Fruit fly (Drosophila melanogaster) whole organism, embryonic: ENCODE measurements around the gene wfs1.

ENCODE experiments used
- CG10462 ChIP-seq: fragments of 200-800 bp; sonication (Bioruptor generic); optimal IDR thresholded peaks from 2 replicates; lab custom pipeline; 2016; ENCODE audit warnings: missing biosample characterization, missing genetic modification characterization
- CG11723 ChIP-seq: fragments of 200-800 bp; sonication (Bioruptor generic); optimal IDR thresholded peaks from 2 replicates; lab custom pipeline; 2017; ENCODE audit warnings: missing biosample characterization, mild to moderate bottlenecking, missing genetic modification characterization
- CG12104 ChIP-seq: fragments of 200-800 bp; sonication (Bioruptor generic); optimal IDR thresholded peaks from 3 replicates; lab custom pipeline; 2016; ENCODE audit warnings: missing biosample characterization, missing genetic modification characterization
- CG12769 ChIP-seq: fragments of 200-800 bp; sonication (Bioruptor generic); optimal IDR thresholded peaks from 2 replicates; lab custom pipeline; 2019; ENCODE audit warnings: missing biosample characterization, mild to moderate bottlenecking, missing genetic modification characterization, moderate library complexity
- CG14050 ChIP-seq: fragments of 200-800 bp; sonication (Bioruptor generic); IDR thresholded peaks from 3 replicates; pipeline ENCODE4 v1.3.6; 2022; ENCODE audit warnings: missing biosample characterization, missing genetic modification characterization
- CG14441 ChIP-seq: fragments of 200-800 bp; sonication (Bioruptor generic); IDR thresholded peaks from 2 replicates; pipeline ENCODE4 v1.3.6; 2022; ENCODE audit warnings: missing biosample characterization, missing genetic modification characterization
- CG14710 ChIP-seq: fragments of 200-800 bp; sonication (Bioruptor generic); optimal IDR thresholded peaks from 3 replicates; lab custom pipeline; 2019; ENCODE audit warnings: missing biosample characterization, mild to moderate bottlenecking, missing genetic modification characterization, moderate library complexity
- CG18764 ChIP-seq: fragments of 200-800 bp; sonication (Bioruptor generic); optimal IDR thresholded peaks from 3 replicates; lab custom pipeline; 2016; ENCODE audit warnings: missing biosample characterization, missing genetic modification characterization
- CG2116 ChIP-seq: fragments of 200-800 bp; sonication (Bioruptor generic); optimal IDR thresholded peaks from 3 replicates; lab custom pipeline; 2018; ENCODE audit warnings: missing biosample characterization, mild to moderate bottlenecking, missing genetic modification characterization
- CG2120 ChIP-seq: fragments of 200-800 bp; sonication (Bioruptor generic); optimal IDR thresholded peaks from 3 replicates; lab custom pipeline; 2016; ENCODE audit warnings: missing biosample characterization, missing genetic modification characterization
- CG2678 ChIP-seq: fragments of 200-800 bp; sonication (Bioruptor generic); optimal IDR thresholded peaks from 3 replicates; lab custom pipeline; 2019; ENCODE audit warnings: missing biosample characterization, mild to moderate bottlenecking, missing genetic modification characterization, moderate library complexity
- CG30020 ChIP-seq: fragments of 200-800 bp; optimal IDR thresholded peaks from 2 replicates; lab custom pipeline; 2019; ENCODE audit warnings: missing biosample characterization, mild to moderate bottlenecking, missing genetic modification characterization, moderate library complexity
- CG33213 ChIP-seq: fragments of 200-800 bp; sonication (Bioruptor generic); optimal IDR thresholded peaks from 3 replicates; lab custom pipeline; 2016; ENCODE audit warnings: missing biosample characterization, missing genetic modification characterization
- CG33557 ChIP-seq: fragments of 200-800 bp; sonication (Bioruptor generic); optimal IDR thresholded peaks from 2 replicates; lab custom pipeline; 2019; ENCODE audit warnings: missing biosample characterization, mild to moderate bottlenecking, missing genetic modification characterization, moderate library complexity
- CG42726 ChIP-seq: fragments of 200-800 bp; sonication (Bioruptor generic); IDR thresholded peaks from 2 replicates; pipeline ENCODE4 v1.3.6; 2022; ENCODE audit warnings: missing biosample characterization, missing genetic modification characterization; ENCODE audit not compliant: partially characterized antibody
- CG43689 ChIP-seq: fragments of 200-800 bp; sonication (Bioruptor generic); IDR thresholded peaks from 2 replicates; pipeline ENCODE4 v1.3.6; 2022; ENCODE audit warnings: missing biosample characterization, missing genetic modification characterization
- CG5245 ChIP-seq: fragments of 200-800 bp; sonication (Bioruptor generic); optimal IDR thresholded peaks from 3 replicates; lab custom pipeline; 2016; ENCODE audit warnings: missing biosample characterization, missing genetic modification characterization
- CG5953 ChIP-seq: fragments of 200-800 bp; sonication (Bioruptor generic); IDR thresholded peaks from 2 replicates; pipeline ENCODE4 v1.3.6; 2022; ENCODE audit warnings: missing biosample characterization, missing genetic modification characterization
- CG6654 ChIP-seq: fragments of 200-800 bp; sonication (Bioruptor generic); optimal IDR thresholded peaks from 2 replicates; lab custom pipeline; 2017; ENCODE audit warnings: missing biosample characterization, mild to moderate bottlenecking, missing genetic modification characterization
- CG6813 ChIP-seq: fragments of 200-800 bp; sonication (Bioruptor generic); optimal IDR thresholded peaks from 2 replicates; lab custom pipeline; 2017; ENCODE audit warnings: missing biosample characterization, missing genetic modification characterization, mild to moderate bottlenecking, moderate library complexity, missing genetic modification reagents
- CG8478 ChIP-seq: fragments of >200 bp; optimal IDR thresholded peaks from 2 replicates; lab custom pipeline; 2018
- CG8765 ChIP-seq: fragments of 200-800 bp; sonication (Bioruptor generic); IDR thresholded peaks from 2 replicates; pipeline ENCODE4 v1.3.6; 2022; ENCODE audit warnings: missing biosample characterization, missing genetic modification characterization
- CG9797 ChIP-seq: fragments of 200-800 bp; sonication (Bioruptor generic); optimal IDR thresholded peaks from 3 replicates; lab custom pipeline; 2018; ENCODE audit warnings: missing biosample characterization, mild to moderate bottlenecking, missing genetic modification characterization
- Elba2 ChIP-seq: fragments of 200-800 bp; sonication (Bioruptor generic); optimal IDR thresholded peaks from 3 replicates; lab custom pipeline; 2016; ENCODE audit warnings: missing biosample characterization, missing genetic modification characterization
- Neu2 ChIP-seq: fragments of 200-800 bp; sonication (Bioruptor generic); optimal IDR thresholded peaks from 3 replicates; lab custom pipeline; 2016; ENCODE audit warnings: missing biosample characterization, missing genetic modification characterization, borderline replicate concordance
- Oli ChIP-seq: fragments of 200-800 bp; sonication (Bioruptor generic); optimal IDR thresholded peaks from 2 replicates; lab custom pipeline; 2018; ENCODE audit warnings: missing biosample characterization, mild to moderate bottlenecking, missing genetic modification characterization, moderate library complexity
- Pdp1 ChIP-seq, 2 experiments: fragments of 200-800 bp; sonication (Bioruptor generic); optimal IDR thresholded peaks; 3 replicates each; lab custom pipeline; 2016; ENCODE audit warnings: missing biosample characterization in 2 of 2, missing genetic modification characterization in 2 of 2, mild to moderate bottlenecking in 1 of 2, moderate library complexity in 1 of 2
- Poxn ChIP-seq: fragments of 200-800 bp; sonication (Bioruptor generic); IDR thresholded peaks from 2 replicates; pipeline ENCODE4 v1.3.6; 2022; ENCODE audit warnings: missing biosample characterization, missing genetic modification characterization
- Ptx1 ChIP-seq: fragments of 200-800 bp; sonication (Bioruptor generic); IDR thresholded peaks from 2 replicates; pipeline ENCODE4 v1.3.6; 2022; ENCODE audit warnings: missing biosample characterization, missing genetic modification characterization
- Six4 ChIP-seq: fragments of 200-800 bp; sonication (Bioruptor generic); optimal IDR thresholded peaks from 2 replicates; lab custom pipeline; 2016; ENCODE audit warnings: missing biosample characterization, missing genetic modification characterization
- Sox100B ChIP-seq: fragments of 200-800 bp; sonication (Bioruptor generic); optimal IDR thresholded peaks from 3 replicates; lab custom pipeline; 2018; ENCODE audit warnings: missing biosample characterization, mild to moderate bottlenecking, missing genetic modification characterization
- Vsx1 ChIP-seq: fragments of 200-800 bp; sonication (Bioruptor generic); optimal IDR thresholded peaks from 2 replicates; lab custom pipeline; 2017; ENCODE audit warnings: missing biosample characterization, mild to moderate bottlenecking, missing genetic modification characterization, missing genetic modification reagents
- abd-A ChIP-seq: fragments of 200-800 bp; sonication (Bioruptor generic); optimal IDR thresholded peaks from 3 replicates; lab custom pipeline; 2019; ENCODE audit warnings: missing biosample characterization, mild to moderate bottlenecking, missing genetic modification characterization, moderate library complexity
- ash1 ChIP-seq: fragments of 200-800 bp; sonication (Bioruptor generic); optimal IDR thresholded peaks from 2 replicates; lab custom pipeline; 2018; ENCODE audit warnings: missing biosample characterization, mild to moderate bottlenecking, missing genetic modification characterization
- dimm ChIP-seq: fragments of 200-800 bp; sonication (Bioruptor generic); IDR thresholded peaks from 2 replicates; pipeline ENCODE4 v1.3.6; 2022; ENCODE audit warnings: missing biosample characterization, missing genetic modification characterization
- fu2 ChIP-seq: fragments of 200-800 bp; sonication (Bioruptor generic); optimal IDR thresholded peaks from 2 replicates; lab custom pipeline; 2016; ENCODE audit warnings: missing biosample characterization, missing genetic modification characterization
- gcm ChIP-seq: fragments of 200-800 bp; sonication (Bioruptor generic); optimal IDR thresholded peaks from 2 replicates; lab custom pipeline; 2019; ENCODE audit warnings: missing biosample characterization, mild to moderate bottlenecking, missing genetic modification characterization, moderate library complexity
- grau ChIP-seq: fragments of 200-800 bp; optimal IDR thresholded peaks from 3 replicates; lab custom pipeline; 2019; ENCODE audit warnings: missing biosample characterization, mild to moderate bottlenecking, missing genetic modification characterization, moderate library complexity
- inv ChIP-seq: fragments of 200-800 bp; sonication (Bioruptor generic); IDR thresholded peaks from 2 replicates; pipeline ENCODE4 v1.3.6; 2022; ENCODE audit warnings: missing biosample characterization, missing genetic modification characterization; ENCODE audit not compliant: partially characterized antibody
- lmd ChIP-seq: fragments of 200-800 bp; sonication (Bioruptor generic); IDR thresholded peaks from 2 replicates; pipeline ENCODE4 v1.3.6; 2022; ENCODE audit warnings: missing biosample characterization, missing genetic modification characterization
- mirr ChIP-seq: fragments of 200-800 bp; sonication (Bioruptor generic); optimal IDR thresholded peaks from 3 replicates; lab custom pipeline; 2018; ENCODE audit warnings: missing biosample characterization, mild to moderate bottlenecking, missing genetic modification characterization
- nom ChIP-seq: fragments of 200-800 bp; sonication (Bioruptor generic); optimal IDR thresholded peaks from 2 replicates; lab custom pipeline; 2017; ENCODE audit warnings: missing biosample characterization, missing genetic modification characterization, mild to moderate bottlenecking, moderate library complexity, missing genetic modification reagents
- otp ChIP-seq: fragments of 200-800 bp; sonication (Bioruptor generic); IDR thresholded peaks from 3 replicates; pipeline ENCODE4, ENCODE4 v1.3.6; 2022; ENCODE audit warnings: missing biosample characterization, missing genetic modification characterization
- pfk ChIP-seq: fragments of 200-800 bp; sonication (Bioruptor generic); optimal IDR thresholded peaks from 2 replicates; lab custom pipeline; 2018; ENCODE audit warnings: missing biosample characterization, mild to moderate bottlenecking, missing genetic modification characterization, moderate library complexity
- sd ChIP-seq: fragments of 200-800 bp; sonication (Bioruptor generic); optimal IDR thresholded peaks from 3 replicates; lab custom pipeline; 2018; ENCODE audit warnings: missing biosample characterization, mild to moderate bottlenecking, missing genetic modification characterization, moderate library complexity
- sens ChIP-seq: fragments of 200-800 bp; sonication (Bioruptor generic); peaks from one replicate; lab custom pipeline; 2016; ENCODE audit warnings: missing biosample characterization, missing genetic modification characterization
- so ChIP-seq: fragments of 200-800 bp; sonication (Bioruptor generic); IDR thresholded peaks from 3 replicates; pipeline ENCODE4 v1.3.6; 2022; ENCODE audit warnings: missing biosample characterization, missing genetic modification characterization
- stc ChIP-seq: fragments of 200-800 bp; sonication (Bioruptor generic); IDR thresholded peaks from 2 replicates; pipeline ENCODE4 v1.3.6; 2022; ENCODE audit warnings: missing biosample characterization, missing genetic modification characterization
- tin ChIP-seq: fragments of 200-800 bp; sonication (Bioruptor generic); optimal IDR thresholded peaks from 3 replicates; lab custom pipeline; 2016; ENCODE audit warnings: missing biosample characterization, missing genetic modification characterization
- unc-4 ChIP-seq: fragments of 200-800 bp; sonication (Bioruptor generic); IDR thresholded peaks from 2 replicates; pipeline ENCODE4 v1.3.6; 2022; ENCODE audit warnings: missing biosample characterization, missing genetic modification characterization; ENCODE audit not compliant: partially characterized antibody
- wek ChIP-seq: fragments of 200-800 bp; sonication (Bioruptor generic); optimal IDR thresholded peaks from 3 replicates; lab custom pipeline; 2018; ENCODE audit warnings: missing biosample characterization, mild to moderate bottlenecking, missing genetic modification characterization, moderate library complexity

The wfs1 gene

DNA sequence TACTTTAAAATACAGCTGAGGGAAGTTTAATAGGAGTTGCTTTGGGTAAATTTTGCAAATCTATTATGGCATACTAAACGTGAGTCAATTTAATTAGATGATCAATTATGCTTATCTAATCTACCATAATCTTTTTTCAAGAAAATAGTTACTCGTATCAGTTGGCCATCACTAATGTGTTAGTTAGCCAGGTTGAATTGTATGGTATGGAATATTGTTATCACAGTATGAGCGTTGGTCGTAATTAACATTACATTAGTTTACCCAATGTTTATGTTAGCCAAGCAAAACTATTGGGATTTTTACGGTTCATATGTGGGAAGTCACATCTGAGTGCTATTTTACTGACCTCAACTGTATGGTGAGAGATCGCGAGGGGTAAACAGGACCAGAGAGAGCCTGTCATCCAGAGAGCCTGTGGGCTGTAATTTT, 16.6 kb downstream of the wfs1 start (continued):
- TF ChIP-seq CG6654 (GFP tag; lab: Kevin White, UChicago) (no peak), grau (tag; lab: Kevin White, UChicago) (peak; percentile 77), gcm (peak; percentile 80), CG6813 (GFP tag; lab: Kevin White, UChicago) (peak; percentile 61), pfk (GFP tag; lab: Kevin White, UChicago) (no peak), Poxn (no peak), CG9797 (GFP tag; lab: Kevin White, UChicago) (no peak), Elba2 (GFP tag; lab: Kevin White, UChicago) (peak; percentile 80), CG12769 (tag; lab: Kevin White, UChicago) (peak; percentile 39), Pdp1 (GFP tag; optimal IDR thresholded peaks at IDR 0.05; lab: Kevin White, UChicago) (peak; percentile 69 to 79), CG33213 (GFP tag; lab: Kevin White, UChicago) (peak; percentile 50), Ptx1 (peak; percentile 64), CG43689 (GFP tag; lab: Robert Waterston, UW) (no peak), CG5953 (no peak), CG30020 (tag; lab: Kevin White, UChicago) (peak; percentile 35), CG5245 (peak; percentile 60), nom (GFP tag; lab: Kevin White, UChicago) (peak; percentile 30), Oli (tag; lab: Kevin White, UChicago) (peak; percentile 77), CG8765 (GFP tag; lab: Robert Waterston, UW) (peak; percentile 72), CG42726 (GFP tag; lab: Robert Waterston, UW) (no peak), mirr (no peak), abd-A (tag; lab: Kevin White, UChicago) (no peak), wek (no peak), CG14710 (tag; lab: Kevin White, UChicago) (peak; percentile 93), so (GFP tag; lab: Robert Waterston, UW) (no peak), Vsx1 (peak; percentile 33), CG14441 (GFP tag; lab: Robert Waterston, UW) (peak; percentile 41; the same call in 1 of the 2 replicates), Six4 (peak; percentile 61), Neu2 (GFP tag; lab: Kevin White, UChicago) (peak; percentile 69), sens (GFP tag; lab: Kevin White, UChicago) (peak; percentile 98), inv (GFP tag; lab: Robert Waterston, UW) (no peak), CG2116 (peak; percentile 42), CG33557 (peak; percentile 93), CG8478 (lab: Kevin White, UChicago) (no peak), CG2678 (tag; lab: Kevin White, UChicago) (peak; percentile 79), fu2 (GFP tag; lab: Kevin White, UChicago) (peak; percentile 39), CG11723 (peak; percentile 5), lmd (GFP tag; lab: Robert Waterston, UW) (peak; percentile 59), unc-4 (GFP tag; lab: Robert Waterston, UW) (no peak), CG18764 (GFP tag; lab: Kevin White, UChicago) (peak; percentile 64), CG14050 (GFP tag; lab: Robert Waterston, UW) (no peak), otp (GFP tag; lab: Robert Waterston, UW) (0 out of 3 replicates have a peak, but pooled peaks have one; percentile 32), Sox100B (GFP tag; lab: Kevin White, UChicago) (peak; percentile 62), dimm (GFP tag; lab: Robert Waterston, UW) (no peak), tin (GFP tag; lab: Kevin White, UChicago) (peak; percentile 68), stc (GFP tag; lab: Robert Waterston, UW) (peak; percentile 25; the same call in 1 of the 2 replicates), CG10462 (GFP tag; lab: Kevin White, UChicago) (peak; percentile 59), ash1 (no peak), CG12104 (peak; percentile 49), sd (tag; lab: Kevin White, UChicago) (peak; percentile 6), CG2120 (GFP tag; lab: Kevin White, UChicago) (peak; percentile 61)
